Worm (Caenorhabditis elegans): Measurements from ENCODE around the gene unc-103.

unc-103 gene

DNA sequence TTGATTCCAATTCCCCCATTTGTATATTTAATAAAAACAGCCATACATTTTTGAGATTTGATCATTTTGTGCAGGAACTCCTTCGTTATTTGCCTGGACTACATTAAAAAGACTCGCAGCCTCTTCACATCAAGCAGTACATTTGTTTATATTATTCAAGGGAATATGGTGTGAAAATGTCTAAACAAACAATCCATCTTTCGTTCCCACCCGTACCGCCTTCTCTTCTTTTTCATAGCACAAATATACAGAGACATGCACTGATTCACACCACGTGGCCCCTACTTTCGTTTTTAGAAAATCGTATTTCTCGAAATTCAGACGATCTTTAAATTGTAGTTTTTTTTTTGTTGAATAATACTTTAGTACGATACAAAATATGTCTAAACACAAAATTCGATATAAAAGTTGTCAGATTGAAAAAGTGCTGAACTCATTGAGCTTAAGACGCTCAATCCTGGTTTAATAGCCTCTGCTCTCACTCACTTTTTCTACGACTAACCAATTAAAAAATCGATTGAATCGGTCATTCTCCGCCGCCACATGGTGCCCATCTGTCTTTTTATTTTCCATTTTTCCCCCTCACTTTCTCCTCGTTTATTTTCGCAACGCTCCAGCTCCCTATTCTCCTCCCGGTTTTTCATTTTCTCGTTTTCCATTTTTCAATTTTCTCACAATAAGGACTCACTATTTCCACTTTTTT, 80.3 kb downstream of the unc-103 start (continued):
- TF ChIP-seq zfp-2 (tag; optimal IDR thresholded peaks at IDR 0.05) (no peak), ama-1 (optimal IDR thresholded peaks at IDR 0.05) (peak; percentile 95), fos-1 (tag; optimal IDR thresholded peaks at IDR 0.05) (no peak), Y75B8A.6 (GFP tag; IDR thresholded peaks at IDR 0.05) (peak; percentile 56; the same call in 1 of the 2 replicates), spr-3 (GFP tag; optimal IDR thresholded peaks at IDR 0.05) (peak; percentile 72), sdz-12 (GFP tag; optimal IDR thresholded peaks at IDR 0.05) (peak; percentile 21), T26A8.4 (GFP tag; IDR thresholded peaks at IDR 0.05) (peak; percentile 97), lin-39 (tag; optimal IDR thresholded peaks at IDR 0.05) (no peak), daf-12 (tag; optimal IDR thresholded peaks at IDR 0.05) (no peak), dmd-8 (GFP tag; IDR thresholded peaks at IDR 0.05) (0 out of 2 replicates have a peak, but pooled peaks have one; percentile 36), F49E8.2 (tag; optimal IDR thresholded peaks at IDR 0.05; ENCODE audit: borderline replicate concordance) (no peak), aha-1 (tag) (peak; percentile 99), ceh-82 (tag; optimal IDR thresholded peaks at IDR 0.05) (no peak), zfp-3 (GFP tag; conservative IDR thresholded peaks at IDR 0.05) (peak; percentile 95), gei-8 (GFP tag; optimal IDR thresholded peaks at IDR 0.05) (peak; percentile 15), F44E2.7 (GFP tag; IDR thresholded peaks at IDR 0.05) (peak; percentile 64; the same call in 1 of the 2 replicates), nhr-111 (GFP tag; optimal IDR thresholded peaks at IDR 0.05) (peak; percentile 80), hlh-11 (tag; optimal IDR thresholded peaks at IDR 0.05) (peak; percentile 48), egl-27 (tag; optimal IDR thresholded peaks at IDR 0.05) (no peak), ceh-20 (GFP tag; IDR thresholded peaks at IDR 0.05) (peak; percentile 15; the same call in 1 of the 2 replicates), nhr-48 (tag; optimal IDR thresholded peaks at IDR 0.05) (peak; percentile 23), rbr-2 (tag; optimal IDR thresholded peaks at IDR 0.05) (peak; percentile 43), lir-3 (tag; optimal IDR thresholded peaks at IDR 0.05) (no peak), fkh-10 (GFP tag; optimal IDR thresholded peaks at IDR 0.05) (no peak), daf-19 (GFP tag; conservative IDR thresholded peaks at IDR 0.05) (peak; percentile 82), ZK546.5 (tag; optimal IDR thresholded peaks at IDR 0.05) (no peak), lin-13 (GFP tag; optimal IDR thresholded peaks at IDR 0.05) (peak; percentile 26), ztf-7 (tag; optimal IDR thresholded peaks at IDR 0.05) (no peak), R02D3.7 (tag; optimal IDR thresholded peaks at IDR 0.05) (no peak), tag-97 (GFP tag; IDR thresholded peaks at IDR 0.05) (no peak), ceh-28 (tag; optimal IDR thresholded peaks at IDR 0.05) (no peak), F37D6.2 (tag; optimal IDR thresholded peaks at IDR 0.05) (peak; percentile 45), dpl-1 (GFP tag; optimal IDR thresholded peaks at IDR 0.05) (no peak), nhr-42 (GFP tag; IDR thresholded peaks at IDR 0.05) (no peak), nhr-237 (tag; optimal IDR thresholded peaks at IDR 0.05) (no peak), skn-1 (tag; optimal IDR thresholded peaks at IDR 0.05) (no peak), nhr-10 (tag; optimal IDR thresholded peaks at IDR 0.05) (no peak), arid-1 (GFP tag; conservative IDR thresholded peaks at IDR 0.05) (peak; percentile 84), mxl-3 (GFP tag; optimal IDR thresholded peaks at IDR 0.05) (peak; percentile 43), F10B5.3 (tag; optimal IDR thresholded peaks at IDR 0.05) (peak; percentile 68), nhr-76 (tag; optimal IDR thresholded peaks at IDR 0.05) (peak; percentile 16), vab-7 (GFP tag; IDR thresholded peaks at IDR 0.05) (no peak), lim-7 (GFP tag; IDR thresholded peaks at IDR 0.05) (no peak), ctbp-1 (GFP tag; IDR thresholded peaks at IDR 0.05) (peak; percentile 81), lin-38 (GFP tag; IDR thresholded peaks at IDR 0.05) (peak; percentile 67), mxl-2 (GFP tag; conservative IDR thresholded peaks at IDR 0.05) (no peak), tra-1 (GFP tag; IDR thresholded peaks at IDR 0.05) (0 out of 2 replicates have a peak, but pooled peaks have one; percentile 36), saeg-2 (GFP tag; IDR thresholded peaks at IDR 0.05) (peak; percentile 73; the same call in 1 of the 2 replicates), D1046.2 (GFP tag; IDR thresholded peaks at IDR 0.05) (no peak; the same call in 1 of the 2 replicates), snpc-4 (tag; optimal IDR thresholded peaks at IDR 0.05) (no peak), nhr-102 (tag; optimal IDR thresholded peaks at IDR 0.05) (peak; percentile 90)

Data from whole organism, L4 larva.